Fruit fly (Drosophila melanogaster): ENCODE results near the gene PIG-B.

Gene PIG-B

dm6 chr3L:3771406-3771935 lies 39.6 kb upstream of the PIG-B start (continued):
- TF ChIP-seq CG4318 (GFP tag; optimal IDR thresholded peaks at IDR 0.05) (peak; percentile 44), acj6 (GFP tag; optimal IDR thresholded peaks at IDR 0.05) (peak; percentile 88), salr (GFP tag; optimal IDR thresholded peaks at IDR 0.05) (peak; percentile 5 to 67), topi (GFP tag; optimal IDR thresholded peaks at IDR 0.05) (peak; percentile 76), eg (GFP tag; IDR thresholded peaks at IDR 0.05) (peak; percentile 94), CG8319 (GFP tag; optimal IDR thresholded peaks at IDR 0.05) (peak; percentile 47), spab (GFP tag; optimal IDR thresholded peaks at IDR 0.05) (peak; percentile 71), CG7368 (GFP tag; optimal IDR thresholded peaks at IDR 0.05) (peak; percentile 74), ss (GFP tag; optimal IDR thresholded peaks at IDR 0.05) (peak; percentile 84 to 86), Met (GFP tag; optimal IDR thresholded peaks at IDR 0.05) (peak; percentile 79), CG10631 (GFP tag; optimal IDR thresholded peaks at IDR 0.05) (peak; percentile 81), CG34406 (GFP tag; optimal IDR thresholded peaks at IDR 0.05) (peak; percentile 91), CG32006 (GFP tag; optimal IDR thresholded peaks at IDR 0.05) (peak; percentile 83), fd85E (GFP tag; optimal IDR thresholded peaks at IDR 0.05) (peak; percentile 17), dsx (GFP tag; optimal IDR thresholded peaks at IDR 0.05; ENCODE audit: poor library complexity, severe bottlenecking) (peak; percentile 85), CG16779 (tag; optimal IDR thresholded peaks at IDR 0.05) (peak; percentile 61), CG6854 (GFP tag; optimal IDR thresholded peaks at IDR 0.05) (peak; percentile 82), Sox14 (GFP tag; optimal IDR thresholded peaks at IDR 0.05) (peak; percentile 40), Smox (GFP tag; optimal IDR thresholded peaks at IDR 0.05) (peak; percentile 73), Hr4 (GFP tag; optimal IDR thresholded peaks at IDR 0.05) (peak; percentile 70), dac (GFP tag; optimal IDR thresholded peaks at IDR 0.05) (no peak), CG8632 (GFP tag; optimal IDR thresholded peaks at IDR 0.05) (peak; percentile 87), vri (GFP tag; optimal IDR thresholded peaks at IDR 0.05) (peak; percentile 48), CG6276 (GFP tag; optimal IDR thresholded peaks at IDR 0.05) (peak; percentile 73)

DNA sequence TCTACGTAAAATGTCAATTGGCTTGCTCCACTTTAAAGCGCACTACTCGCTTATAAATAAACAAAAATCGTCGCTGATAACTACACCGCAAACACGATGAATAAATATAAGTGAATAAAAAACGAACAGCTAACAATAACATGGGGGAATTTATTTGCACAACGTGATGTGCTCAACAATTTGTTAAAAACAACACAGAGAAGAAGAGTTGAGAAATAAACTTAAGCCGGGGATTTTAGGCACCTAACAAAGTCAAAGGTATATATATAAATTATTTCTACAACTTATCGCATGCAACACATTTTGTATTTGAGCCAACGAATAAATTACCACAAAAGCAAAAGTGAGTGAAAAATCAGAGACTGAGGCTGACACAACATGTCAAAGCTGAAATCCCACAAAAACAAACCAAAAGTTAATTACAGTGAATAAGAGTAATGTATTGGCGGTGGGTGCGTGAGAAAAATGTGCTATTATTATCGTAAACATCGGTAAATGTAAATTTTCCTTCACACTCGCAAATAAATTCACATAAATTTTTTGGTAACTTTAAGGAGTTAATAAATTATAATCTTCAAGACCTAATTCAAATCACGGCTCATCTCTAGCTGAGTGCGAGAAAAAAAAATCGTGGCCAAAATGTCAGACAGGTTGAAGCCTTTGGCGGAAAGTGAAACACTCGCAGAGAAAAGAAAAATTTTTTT lies 38.6 kb upstream of the PIG-B start:
- TF ChIP-seq Hr4 (GFP tag; optimal IDR thresholded peaks at IDR 0.05) (peak; percentile 84), CG8632 (GFP tag; optimal IDR thresholded peaks at IDR 0.05) (peak; percentile 16), spab (GFP tag; optimal IDR thresholded peaks at IDR 0.05) (no peak), Hr39 (GFP tag; optimal IDR thresholded peaks at IDR 0.05) (peak; percentile 33), Ets96B (tag; optimal IDR thresholded peaks at IDR 0.05) (no peak), CG8319 (GFP tag; optimal IDR thresholded peaks at IDR 0.05) (no peak), CG34406 (GFP tag; optimal IDR thresholded peaks at IDR 0.05) (no peak), ss (GFP tag; optimal IDR thresholded peaks at IDR 0.05) (no peak), fkh (GFP tag; optimal IDR thresholded peaks at IDR 0.05) (peak; percentile 57), achi (GFP tag; optimal IDR thresholded peaks at IDR 0.05) (peak; percentile 37), svp (GFP tag) (peak; percentile 59), Sox102F (GFP tag; optimal IDR thresholded peaks at IDR 0.05) (peak; percentile 50), CG31627 (GFP tag; optimal IDR thresholded peaks at IDR 0.05) (peak; percentile 43), pdm3 (GFP tag; optimal IDR thresholded peaks at IDR 0.05) (peak; percentile 61), CG11762 (GFP tag; optimal IDR thresholded peaks at IDR 0.05; ENCODE audit: insufficient read depth) (no peak), net (GFP tag; optimal IDR thresholded peaks at IDR 0.05) (peak; percentile 26), dac (GFP tag; optimal IDR thresholded peaks at IDR 0.05) (no peak), Sox15 (GFP tag; optimal IDR thresholded peaks at IDR 0.05) (no peak), topi (GFP tag; optimal IDR thresholded peaks at IDR 0.05) (no peak), Smox (GFP tag; optimal IDR thresholded peaks at IDR 0.05) (peak; percentile 19), CG15336 (GFP tag; IDR thresholded peaks at IDR 0.05) (peak; percentile 79), Eip93F (GFP tag; optimal IDR thresholded peaks at IDR 0.05) (no peak), esn (GFP tag; optimal IDR thresholded peaks at IDR 0.05) (peak; percentile 46), vri (GFP tag; optimal IDR thresholded peaks at IDR 0.05) (peak; percentile 3), CG6808 (GFP tag; optimal IDR thresholded peaks at IDR 0.05) (no peak), eg (GFP tag; IDR thresholded peaks at IDR 0.05) (peak; percentile 74; the same call in 2 of the 3 replicates), CG16779 (tag; optimal IDR thresholded peaks at IDR 0.05) (no peak), Sox14 (GFP tag; optimal IDR thresholded peaks at IDR 0.05) (no peak), salr (GFP tag; optimal IDR thresholded peaks at IDR 0.05) (no peak), CG10631 (GFP tag; optimal IDR thresholded peaks at IDR 0.05) (no peak), Blimp-1 (GFP tag; optimal IDR thresholded peaks at IDR 0.05) (no peak), Ets21C (GFP tag; optimal IDR thresholded peaks at IDR 0.05) (peak; percentile 14), dsx (GFP tag; optimal IDR thresholded peaks at IDR 0.05; ENCODE audit: poor library complexity, severe bottlenecking) (no peak), acj6 (GFP tag; optimal IDR thresholded peaks at IDR 0.05) (peak; percentile 39), CG4318 (GFP tag; optimal IDR thresholded peaks at IDR 0.05) (peak; percentile 24), CG6276 (GFP tag; optimal IDR thresholded peaks at IDR 0.05) (no peak), Lpt (GFP tag; optimal IDR thresholded peaks at IDR 0.05) (peak; percentile 56), Hr38 (GFP tag; optimal IDR thresholded peaks at IDR 0.05) (no peak), CG8119 (GFP tag; IDR thresholded peaks at IDR 0.05) (peak; percentile 78)
